Fruit fly (Drosophila melanogaster): ENCODE results near the gene kmr.

- TF ChIP-seq pan (optimal IDR thresholded peaks at IDR 0.05) (no peak), CG8478 (optimal IDR thresholded peaks at IDR 0.05) (no peak), psq (optimal IDR thresholded peaks at IDR 0.05) (no peak), EcR (GFP tag; optimal IDR thresholded peaks at IDR 0.05) (no peak), Dll (optimal IDR thresholded peaks at IDR 0.05) (no peak), usp (GFP tag; optimal IDR thresholded peaks at IDR 0.05) (no peak)
Measured at dm6 chr3R:13685969-13686368, 29.0 kb upstream of the kmr start.
